Worm (Caenorhabditis elegans) whole organism, mixed stage, embryonic: ENCODE data around the gene Y57G11C.1131.

ENCODE experiments used
- M03D4.4 ChIP-seq: sonication (generic microtip); optimal IDR thresholded peaks from 2 replicates; lab custom pipeline; 2017; ENCODE audit warnings: mild to moderate bottlenecking, missing genetic modification characterization, missing compliant biosample characterization
- bed-3 ChIP-seq: fragments of 200-800 bp; sonication (Bioruptor generic); optimal IDR thresholded peaks from 3 replicates; lab custom pipeline; 2018; ENCODE audit warnings: mild to moderate bottlenecking, missing genetic modification characterization, moderate library complexity, missing compliant biosample characterization
- blmp-1 ChIP-seq: fragments of 150-350 bp; optimal IDR thresholded peaks from 2 replicates; lab custom pipeline; 2014; ENCODE audit warnings: missing biosample characterization, missing genetic modification characterization
- ceh-39 ChIP-seq: fragments of 150-350 bp; optimal IDR thresholded peaks from 2 replicates; lab custom pipeline; 2014; ENCODE audit warnings: missing biosample characterization, missing genetic modification characterization
- ceh-43 ChIP-seq: fragments of 200-800 bp; sonication (Bioruptor generic); optimal IDR thresholded peaks from 2 replicates; lab custom pipeline; 2018; ENCODE audit warnings: mild to moderate bottlenecking, missing genetic modification characterization, moderate library complexity, missing compliant biosample characterization
- ceh-83 ChIP-seq: fragments of 200-800 bp; sonication (Bioruptor generic); optimal IDR thresholded peaks from 2 replicates; lab custom pipeline; 2018; ENCODE audit warnings: mild to moderate bottlenecking, missing genetic modification characterization, missing compliant biosample characterization
- ces-1 ChIP-seq: fragments of 150-350 bp; optimal IDR thresholded peaks from 2 replicates; lab custom pipeline; 2014; ENCODE audit warnings: missing biosample characterization, missing genetic modification reagents, missing genetic modification characterization
- cnd-1 ChIP-seq: fragments of 200-800 bp; sonication (Bioruptor generic); optimal IDR thresholded peaks from 2 replicates; lab custom pipeline; 2018; ENCODE audit warnings: mild to moderate bottlenecking, missing genetic modification characterization, missing compliant biosample characterization
- drap-1 ChIP-seq: fragments of 200-800 bp; sonication (Bioruptor generic); optimal IDR thresholded peaks from 3 replicates; lab custom pipeline; 2018; ENCODE audit warnings: mild to moderate bottlenecking, missing genetic modification characterization, missing compliant biosample characterization
- elt-1 ChIP-seq: sonication (generic microtip); optimal IDR thresholded peaks from 2 replicates; lab custom pipeline; 2017; ENCODE audit warnings: missing genetic modification characterization, mild to moderate bottlenecking, missing compliant biosample characterization, antibody characterized with exemption, moderate library complexity, borderline replicate concordance; ENCODE audit not compliant: insufficient read depth
- elt-3 ChIP-seq: fragments of 150-350 bp; optimal IDR thresholded peaks from 2 replicates; lab custom pipeline; 2014; ENCODE audit warnings: missing biosample characterization, missing genetic modification characterization
- flh-1 ChIP-seq: fragments of 200-800 bp; sonication (Bioruptor generic); optimal IDR thresholded peaks from 2 replicates; lab custom pipeline; 2018; ENCODE audit warnings: mild to moderate bottlenecking, missing genetic modification characterization, moderate library complexity, missing compliant biosample characterization
- ham-2 ChIP-seq: fragments of 200-800 bp; sonication (Bioruptor generic); optimal IDR thresholded peaks from 2 replicates; lab custom pipeline; 2018; ENCODE audit warnings: mild to moderate bottlenecking, missing genetic modification characterization, missing compliant biosample characterization
- hlh-1 ChIP-seq: fragments of 150-350 bp; optimal IDR thresholded peaks from 2 replicates; lab custom pipeline; 2014; ENCODE audit warnings: missing biosample characterization, missing genetic modification reagents, missing genetic modification characterization
- lin-13 ChIP-seq: fragments of 150-350 bp; optimal IDR thresholded peaks from 2 replicates; lab custom pipeline; 2014; ENCODE audit warnings: missing biosample characterization, missing genetic modification characterization
- lin-32 ChIP-seq: fragments of 200-800 bp; sonication (Bioruptor generic); optimal IDR thresholded peaks from 2 replicates; lab custom pipeline; 2018; ENCODE audit warnings: mild to moderate bottlenecking, missing genetic modification characterization, missing compliant biosample characterization
- lsy-2 ChIP-seq: fragments of 150-350 bp; optimal IDR thresholded peaks from 2 replicates; lab custom pipeline; 2014; ENCODE audit warnings: missing biosample characterization, missing genetic modification characterization
- mab-5 ChIP-seq: fragments of 150-350 bp; optimal IDR thresholded peaks from 2 replicates; lab custom pipeline; 2014; ENCODE audit warnings: missing biosample characterization, missing genetic modification characterization
- mep-1 ChIP-seq: fragments of 150-350 bp; optimal IDR thresholded peaks from 2 replicates; lab custom pipeline; 2017; ENCODE audit warnings: missing biosample characterization, missing genetic modification reagents, missing genetic modification characterization, inconsistent platforms
- nhr-12 ChIP-seq: fragments of 150-350 bp; optimal IDR thresholded peaks from 2 replicates; lab custom pipeline; 2014; ENCODE audit warnings: missing biosample characterization, missing genetic modification characterization
- nhr-2 ChIP-seq: fragments of 150-350 bp; optimal IDR thresholded peaks from 2 replicates; lab custom pipeline; 2014; ENCODE audit warnings: missing biosample characterization, missing genetic modification characterization
- nhr-237 ChIP-seq: fragments of 150-350 bp; optimal IDR thresholded peaks from 2 replicates; lab custom pipeline; 2014; ENCODE audit warnings: missing biosample characterization, missing genetic modification characterization
- nhr-28 ChIP-seq: fragments of 150-350 bp; optimal IDR thresholded peaks from 2 replicates; lab custom pipeline; 2014; ENCODE audit warnings: missing biosample characterization, missing genetic modification characterization
- nhr-76 ChIP-seq: sonication (generic microtip); optimal IDR thresholded peaks from 2 replicates; lab custom pipeline; 2017; ENCODE audit warnings: missing biosample characterization, missing genetic modification characterization
- pha-4 ChIP-seq: fragments of 150-350 bp; optimal IDR thresholded peaks from 2 replicates; lab custom pipeline; 2018; ENCODE audit warnings: missing biosample characterization, missing genetic modification reagents, missing genetic modification characterization
- sem-2 ChIP-seq: fragments of 200-800 bp; sonication (Bioruptor generic); optimal IDR thresholded peaks from 2 replicates; lab custom pipeline; 2018; ENCODE audit warnings: mild to moderate bottlenecking, missing genetic modification characterization, missing compliant biosample characterization
- snpc-4 ChIP-seq: fragments of 150-350 bp; optimal IDR thresholded peaks from 2 replicates; lab custom pipeline; 2014; ENCODE audit warnings: missing biosample characterization, missing genetic modification characterization
- tbx-8 ChIP-seq: fragments of 200-800 bp; sonication (Bioruptor generic); optimal IDR thresholded peaks from 2 replicates; lab custom pipeline; 2018; ENCODE audit warnings: mild to moderate bottlenecking, missing genetic modification characterization, moderate library complexity, missing compliant biosample characterization
- unc-120 ChIP-seq: sonication (generic microtip); optimal IDR thresholded peaks from 2 replicates; lab custom pipeline; 2017; ENCODE audit warnings: missing genetic modification characterization, missing compliant biosample characterization; ENCODE audit not compliant: poor library complexity, severe bottlenecking
- unc-62 ChIP-seq: fragments of 150-350 bp; optimal IDR thresholded peaks from 2 replicates; lab custom pipeline; 2014; ENCODE audit warnings: missing biosample characterization, missing genetic modification reagents, missing genetic modification characterization
- ztf-11 ChIP-seq: fragments of 150-350 bp; optimal IDR thresholded peaks from 2 replicates; lab custom pipeline; 2014; ENCODE audit warnings: missing biosample characterization, missing genetic modification characterization

Gene Y57G11C.1131

ce11 chrIV:14891996-14892395 is 40.8 kb upstream of the Y57G11C.1131 start:
- no peak for TF ChIP-seq unc-120 (tag; lab: Kevin White, UChicago)

DNA sequence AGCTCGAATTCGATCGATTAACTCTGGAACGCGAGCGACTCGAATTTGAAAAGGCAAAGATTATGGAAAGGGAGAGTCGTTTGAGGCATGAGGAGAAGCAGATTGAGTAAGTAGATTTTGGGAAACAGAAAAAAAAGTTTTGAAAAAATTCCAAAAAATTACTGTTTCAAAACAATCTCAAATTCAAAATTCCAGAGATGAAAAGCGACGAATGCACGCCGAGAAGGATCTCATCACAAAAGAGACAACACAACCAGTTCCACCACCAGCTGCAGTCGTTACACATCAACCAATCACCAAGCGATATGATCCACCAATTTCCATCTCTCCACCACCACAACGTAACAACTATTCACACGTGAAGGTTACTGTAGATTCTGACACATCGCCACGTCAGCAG is 38.4 kb upstream of the Y57G11C.1131 start:
- TF ChIP-seq unc-62 (GFP tag; lab: Kevin White, UChicago) (no peak), nhr-2 (tag; lab: Kevin White, UChicago) (no peak), drap-1 (GFP tag; lab: Kevin White, UChicago) (no peak), unc-120 (tag; lab: Kevin White, UChicago) (no peak), elt-3 (tag; lab: Kevin White, UChicago) (no peak), ceh-39 (tag; lab: Kevin White, UChicago) (no peak), nhr-76 (no peak), mep-1 (no peak), tbx-8 (no peak), lin-13 (no peak)

- TF ChIP-seq lsy-2 (tag; lab: Kevin White, UChicago), result no peak
These were observed 29.6 kb upstream of the Y57G11C.1131 start for ce11 chrIV:14903188-14903587.

ce11 chrIV:14909589-14909988 is 23.2 kb upstream of the Y57G11C.1131 start, which contains the start of gene pnc-2:
Gene pnc-2 (minus strand): TSS chrIV:14909689.
- TF ChIP-seq nhr-76 (no peak), M03D4.4 (tag; lab: Kevin White, UChicago) (no peak), lsy-2 (tag; lab: Kevin White, UChicago) (no peak), snpc-4 (tag; lab: Kevin White, UChicago) (no peak), nhr-237 (tag; lab: Kevin White, UChicago) (no peak), ces-1 (GFP tag; lab: Kevin White, UChicago) (no peak), ceh-83 (GFP tag; lab: Kevin White, UChicago) (no peak), drap-1 (GFP tag; lab: Kevin White, UChicago) (no peak), mab-5 (tag; lab: Kevin White, UChicago) (no peak), elt-1 (tag; lab: Kevin White, UChicago) (no peak), pha-4 (no peak), unc-62 (GFP tag; lab: Kevin White, UChicago) (no peak), blmp-1 (tag; lab: Kevin White, UChicago) (no peak), sem-2 (GFP tag; lab: Kevin White, UChicago) (no peak)

- TF ChIP-seq sem-2 (GFP tag; lab: Kevin White, UChicago), result no peak
- TF ChIP-seq flh-1 (GFP tag; lab: Kevin White, UChicago), result no peak
- TF ChIP-seq nhr-2 (tag; lab: Kevin White, UChicago), result no peak
- TF ChIP-seq ztf-11, result no peak
- no peak for TF ChIP-seq ceh-43 (GFP tag; lab: Kevin White, UChicago)
- TF ChIP-seq hlh-1 (tag; lab: Kevin White, UChicago), result no peak
- no peak for TF ChIP-seq lin-13
- no peak for TF ChIP-seq nhr-237 (tag; lab: Kevin White, UChicago)
- TF ChIP-seq mep-1, result no peak
- no peak for TF ChIP-seq drap-1 (GFP tag; lab: Kevin White, UChicago)
- no peak for TF ChIP-seq mab-5 (tag; lab: Kevin White, UChicago)
- no peak for TF ChIP-seq elt-3 (tag; lab: Kevin White, UChicago)
- TF ChIP-seq nhr-12, result no peak
- TF ChIP-seq lsy-2 (tag; lab: Kevin White, UChicago), result no peak
- TF ChIP-seq ham-2 (GFP tag; lab: Kevin White, UChicago), result no peak
- TF ChIP-seq nhr-28 (tag; lab: Kevin White, UChicago), result no peak
- no peak for TF ChIP-seq unc-62 (GFP tag; lab: Kevin White, UChicago)
- TF ChIP-seq unc-120 (tag; lab: Kevin White, UChicago), result no peak
- no peak for TF ChIP-seq lin-32 (GFP tag; lab: Kevin White, UChicago)
- TF ChIP-seq, all 35 proteins: peak for 0
These were observed 13.5 kb upstream of the Y57G11C.1131 start, which contains the start of gene ccch-5 for ce11 chrIV:14919310-14919709. Gene ccch-5 (plus strand): TSS chrIV:14919610.

DNA sequence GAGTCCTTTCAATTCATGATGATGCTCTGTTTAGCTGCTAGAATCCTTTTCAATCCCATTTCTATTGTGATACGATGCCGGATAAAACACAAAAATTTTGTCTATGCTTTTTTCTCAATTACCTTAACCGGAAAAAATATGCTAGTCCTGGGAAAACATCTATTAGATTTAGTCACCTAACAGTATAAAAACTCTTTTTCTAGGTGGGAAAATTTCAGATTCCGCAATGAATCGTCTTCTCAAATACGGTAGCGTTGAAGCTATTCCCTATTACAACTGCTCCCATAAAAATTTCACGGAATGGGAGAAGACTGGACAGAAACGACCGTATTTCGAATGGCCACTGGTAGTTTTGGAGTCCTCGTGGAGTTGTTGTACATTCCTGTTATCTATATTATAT is 3.4 kb upstream of the Y57G11C.1131 start, which contains the start of gene Y57G11C.28:
Gene Y57G11C.28, plus strand, starts transcription at position 301 of the 400 bp plus-strand sequence.
- TF ChIP-seq ztf-11 (no peak), bed-3 (GFP tag; lab: Kevin White, UChicago) (no peak), cnd-1 (tag; lab: Kevin White, UChicago) (no peak), nhr-76 (no peak)
